Fruit fly (Drosophila melanogaster): ENCODE measurements around the gene by.

DNA sequence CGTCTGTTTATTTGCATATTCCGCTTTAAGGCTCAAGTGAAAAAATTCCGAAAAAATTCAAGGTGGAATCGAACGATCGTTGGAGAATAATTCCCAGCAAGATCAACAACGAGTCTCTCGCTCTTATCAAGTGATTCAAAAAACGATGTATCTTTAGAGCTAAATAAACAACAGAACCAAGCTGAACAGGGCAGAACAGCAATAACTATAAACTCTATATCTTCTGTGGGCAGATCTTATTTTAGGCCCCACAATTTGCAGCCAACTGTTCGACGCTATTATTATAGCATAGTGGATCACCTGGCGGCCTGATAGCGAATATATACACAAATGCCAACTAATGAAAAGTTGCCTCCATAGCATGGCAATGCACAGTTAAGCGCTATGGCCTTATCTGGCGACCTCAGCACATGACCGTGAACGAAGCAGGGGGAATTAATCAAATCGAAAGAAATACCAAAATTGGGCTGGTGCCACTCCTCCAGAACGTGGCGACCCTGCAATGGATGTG, 3.4 kb downstream of the by start:
- TF ChIP-seq usp (GFP tag; optimal IDR thresholded peaks at IDR 0.05), result no peak
- TF ChIP-seq CG9437 (GFP tag; optimal IDR thresholded peaks at IDR 0.05), result no peak
- TF ChIP-seq CG10462 (GFP tag; optimal IDR thresholded peaks at IDR 0.05), result no peak
- TF ChIP-seq CG12299 (tag; optimal IDR thresholded peaks at IDR 0.05), result no peak
- no peak for TF ChIP-seq CG10979 (tag; optimal IDR thresholded peaks at IDR 0.05)
- no peak for TF ChIP-seq CG10431 (GFP tag; optimal IDR thresholded peaks at IDR 0.05)
